Fruit fly (Drosophila melanogaster): ENCODE results near the gene CG3285.

DNA sequence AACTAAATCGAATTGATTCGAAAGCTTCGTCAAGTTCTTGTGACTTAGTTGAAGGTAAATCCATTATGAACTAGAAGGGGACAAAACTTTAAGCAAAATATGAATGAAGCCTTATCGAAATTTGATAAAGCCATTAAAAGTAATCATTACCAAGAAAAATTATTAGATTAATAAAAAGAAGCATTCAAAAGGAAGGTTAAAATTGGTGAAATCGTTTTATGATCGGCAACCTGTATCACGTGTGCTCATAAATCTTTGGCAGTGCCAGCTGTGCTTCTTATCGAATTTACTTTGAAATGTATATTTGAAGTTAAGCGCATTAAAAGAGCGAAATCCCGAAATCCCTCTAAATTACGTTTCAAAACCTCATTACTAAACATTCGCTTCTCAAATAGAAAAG lies 31.1 kb downstream of the CG3285 start:
- TF ChIP-seq psq (optimal IDR thresholded peaks at IDR 0.05), result no peak
- TF ChIP-seq pan (optimal IDR thresholded peaks at IDR 0.05), result no peak
- no peak for TF ChIP-seq usp (GFP tag; optimal IDR thresholded peaks at IDR 0.05)

Measured in whole organism.